Worm (Caenorhabditis elegans) whole organism, L4 larva: Measurements from ENCODE around the gene sec-24.1.

Experiments used
- D1046.2 ChIP-seq: fragments of 200-800 bp; sonication (Bioruptor generic); IDR thresholded peaks from 2 replicates; pipeline ENCODE4 v1.3.6; 2022; ENCODE audit warnings: missing genetic modification characterization, missing compliant biosample characterization
- F26F4.8 ChIP-seq: fragments of 200-800 bp; sonication (Bioruptor generic); conservative IDR thresholded peaks from 2 replicates; pipeline ENCODE4 v1.3.6; 2022; ENCODE audit warnings: missing genetic modification characterization, missing compliant biosample characterization
- T20F7.1 ChIP-seq: fragments of 200-800 bp; sonication (Bioruptor generic); optimal IDR thresholded peaks from 2 replicates; lab custom pipeline; 2018; ENCODE audit warnings: mild to moderate bottlenecking, missing genetic modification characterization, missing compliant biosample characterization
- Y105C5A.15 ChIP-seq: fragments of 200-800 bp; sonication (Bioruptor generic); IDR thresholded peaks from 2 replicates; pipeline ENCODE4 v1.3.6; 2022; ENCODE audit warnings: missing genetic modification characterization, missing compliant biosample characterization
- aha-1 ChIP-seq: fragments of 150-350 bp; peaks from one replicate; lab custom pipeline; 2014; ENCODE audit warnings: missing biosample characterization, missing genetic modification characterization
- aly-2 ChIP-seq: sonication (generic microtip); optimal IDR thresholded peaks from 2 replicates; lab custom pipeline; 2018; ENCODE audit warnings: missing biosample characterization, missing genetic modification characterization
- ama-1 ChIP-seq: fragments of 150-350 bp; optimal IDR thresholded peaks from 2 replicates; lab custom pipeline; 2014; ENCODE audit warnings: inconsistent platforms, mixed read lengths
- arid-1 ChIP-seq: fragments of 200-800 bp; sonication (Bioruptor generic); conservative IDR thresholded peaks from 2 replicates; pipeline ENCODE4 v1.3.6; 2022; ENCODE audit warnings: missing genetic modification reagents, missing genetic modification characterization, missing compliant biosample characterization
- ceh-20 ChIP-seq: fragments of 200-800 bp; sonication (Bioruptor generic); IDR thresholded peaks from 2 replicates; pipeline ENCODE4 v1.3.6; 2022; ENCODE audit warnings: missing genetic modification reagents, missing genetic modification characterization, missing compliant biosample characterization
- ces-1 ChIP-seq: fragments of 150-350 bp; sonication (generic microtip); optimal IDR thresholded peaks from 4 replicates; lab custom pipeline; 2014; ENCODE audit warnings: missing biosample characterization, missing genetic modification reagents, missing genetic modification characterization
- ctbp-1 ChIP-seq: fragments of 200-800 bp; sonication (Bioruptor generic); IDR thresholded peaks from 2 replicates; pipeline ENCODE4 v1.3.6; 2022; ENCODE audit warnings: missing genetic modification reagents, missing genetic modification characterization, missing compliant biosample characterization
- daf-12 ChIP-seq: fragments of 150-350 bp; optimal IDR thresholded peaks from 2 replicates; lab custom pipeline; 2014; ENCODE audit warnings: missing biosample characterization, missing genetic modification reagents, missing genetic modification characterization
- daf-16 ChIP-seq, 3 experiments: sonication (generic microtip); optimal IDR thresholded peaks; 2 replicates each; lab custom pipeline; 2016 to 2017; ENCODE audit warnings: missing genetic modification characterization in 3 of 3, missing genetic modification reagents in 3 of 3, mild to moderate bottlenecking in 2 of 3, missing compliant biosample characterization in 2 of 3, missing biosample characterization in 1 of 3, moderate library complexity in 1 of 3
- daf-19 ChIP-seq: fragments of 200-800 bp; sonication (Bioruptor generic); conservative IDR thresholded peaks from 2 replicates; pipeline ENCODE4 v1.3.6; 2022; ENCODE audit warnings: missing genetic modification characterization, missing compliant biosample characterization
- dmd-6 ChIP-seq: fragments of 200-800 bp; sonication (Bioruptor generic); IDR thresholded peaks from 2 replicates; pipeline ENCODE4 v1.3.6; 2022; ENCODE audit warnings: missing genetic modification reagents, missing genetic modification characterization, missing compliant biosample characterization
- dmd-9 ChIP-seq: fragments of 200-800 bp; sonication (Bioruptor generic); IDR thresholded peaks from 2 replicates; pipeline ENCODE4 v1.3.6; 2022; ENCODE audit warnings: missing genetic modification reagents, missing genetic modification characterization, missing compliant biosample characterization
- dpl-1 ChIP-seq: fragments of 150-350 bp; optimal IDR thresholded peaks from 2 replicates; lab custom pipeline; 2014; ENCODE audit warnings: missing biosample characterization, missing genetic modification reagents, missing genetic modification characterization
- dve-1 ChIP-seq: sonication (generic microtip); optimal IDR thresholded peaks from 2 replicates; lab custom pipeline; 2017; ENCODE audit warnings: antibody characterized with exemption, mild to moderate bottlenecking, missing genetic modification characterization, missing compliant biosample characterization; ENCODE audit not compliant: insufficient read depth
- egl-43 ChIP-seq: fragments of 200-800 bp; sonication (Bioruptor generic); IDR thresholded peaks from 2 replicates; pipeline ENCODE4 v1.3.6; 2022; ENCODE audit warnings: missing genetic modification reagents, missing genetic modification characterization, missing compliant biosample characterization
- fkh-10 ChIP-seq: fragments of 150-350 bp; optimal IDR thresholded peaks from 2 replicates; lab custom pipeline; 2014; ENCODE audit warnings: missing biosample characterization, missing genetic modification reagents, missing genetic modification characterization
- fos-1 ChIP-seq: fragments of 150-350 bp; optimal IDR thresholded peaks from 2 replicates; lab custom pipeline; 2014; ENCODE audit warnings: missing biosample characterization, missing genetic modification characterization
- hlh-11 ChIP-seq: fragments of 200-800 bp; sonication (Bioruptor generic); optimal IDR thresholded peaks from 2 replicates; lab custom pipeline; 2018; ENCODE audit warnings: mild to moderate bottlenecking, missing genetic modification characterization, missing compliant biosample characterization
- hlh-30 ChIP-seq: sonication (generic microtip); optimal IDR thresholded peaks from 2 replicates; lab custom pipeline; 2017; ENCODE audit warnings: antibody characterized with exemption, mild to moderate bottlenecking, missing genetic modification characterization, missing compliant biosample characterization; ENCODE audit not compliant: insufficient read depth
- hmg-1.1 ChIP-seq: fragments of 200-800 bp; sonication (Bioruptor generic); IDR thresholded peaks from 2 replicates; pipeline ENCODE4 v1.3.6; 2022; ENCODE audit warnings: missing genetic modification reagents, missing genetic modification characterization, missing compliant biosample characterization
- lin-13 ChIP-seq: fragments of 150-350 bp; optimal IDR thresholded peaks from 2 replicates; lab custom pipeline; 2014; ENCODE audit warnings: missing biosample characterization, missing genetic modification reagents, missing genetic modification characterization
- lin-38 ChIP-seq: fragments of 200-800 bp; sonication (Bioruptor generic); IDR thresholded peaks from 2 replicates; pipeline ENCODE4 v1.3.6; 2022; ENCODE audit warnings: missing genetic modification reagents, missing genetic modification characterization, missing compliant biosample characterization
- lsy-2 ChIP-seq, 2 experiments: fragments of 150-350 bp in 1 of 2; sonication (generic microtip) in 1 of 2; optimal IDR thresholded peaks; 2 replicates each; lab custom pipeline; 2014 to 2017; ENCODE audit warnings: missing biosample characterization in 2 of 2, missing genetic modification characterization in 2 of 2
- madf-5 ChIP-seq, 2 experiments: fragments of 200-800 bp; sonication (Bioruptor generic); IDR thresholded peaks; 2 replicates each; pipeline ENCODE4 v1.3.6; 2022; ENCODE audit warnings: missing compliant biosample characterization in 2 of 2, missing genetic modification characterization in 2 of 2
- mdl-1 ChIP-seq, 2 experiments: fragments of 150-350 bp in 1 of 2; sonication (generic microtip) in 1 of 2; optimal IDR thresholded peaks; 2 replicates each; lab custom pipeline; 2014 to 2017; ENCODE audit warnings: missing biosample characterization in 2 of 2, missing genetic modification characterization in 2 of 2
- mep-1 ChIP-seq: fragments of 150-350 bp; sonication (generic microtip); optimal IDR thresholded peaks from 3 replicates; lab custom pipeline; 2014; ENCODE audit warnings: missing biosample characterization, missing genetic modification characterization
- mxl-3 ChIP-seq: fragments of 200-800 bp; sonication (Bioruptor generic); optimal IDR thresholded peaks from 2 replicates; lab custom pipeline; 2018; ENCODE audit warnings: mild to moderate bottlenecking, missing genetic modification characterization, missing compliant biosample characterization
- nhr-102 ChIP-seq: sonication (generic microtip); optimal IDR thresholded peaks from 2 replicates; lab custom pipeline; 2016; ENCODE audit warnings: mild to moderate bottlenecking, missing genetic modification characterization, moderate library complexity, missing compliant biosample characterization
- nhr-11 ChIP-seq: fragments of 150-350 bp; optimal IDR thresholded peaks from 2 replicates; lab custom pipeline; 2014; ENCODE audit warnings: missing biosample characterization, missing genetic modification characterization
- nhr-111 ChIP-seq: fragments of 200-800 bp; sonication (Bioruptor generic); optimal IDR thresholded peaks from 2 replicates; lab custom pipeline; 2018; ENCODE audit warnings: mild to moderate bottlenecking, missing genetic modification characterization, missing compliant biosample characterization
- nhr-28 ChIP-seq: fragments of 150-350 bp; optimal IDR thresholded peaks from 2 replicates; lab custom pipeline; 2014; ENCODE audit warnings: missing biosample characterization, missing genetic modification characterization
- nhr-48 ChIP-seq: sonication (generic microtip); optimal IDR thresholded peaks from 2 replicates; lab custom pipeline; 2016; ENCODE audit warnings: mild to moderate bottlenecking, missing genetic modification characterization, missing compliant biosample characterization
- nhr-6 ChIP-seq: fragments of 150-350 bp; optimal IDR thresholded peaks from 2 replicates; lab custom pipeline; 2014; ENCODE audit warnings: missing biosample characterization, missing genetic modification characterization
- nhr-77 ChIP-seq: fragments of 150-350 bp; optimal IDR thresholded peaks from 2 replicates; lab custom pipeline; 2014; ENCODE audit warnings: missing biosample characterization, missing genetic modification characterization
- pqm-1 ChIP-seq: sonication (generic microtip); optimal IDR thresholded peaks from 2 replicates; lab custom pipeline; 2017; ENCODE audit warnings: missing biosample characterization, missing genetic modification characterization
- rbr-2 ChIP-seq: sonication (generic microtip); optimal IDR thresholded peaks from 2 replicates; lab custom pipeline; 2016; ENCODE audit warnings: missing genotype, missing genetic modification characterization, missing compliant biosample characterization
- sdz-12 ChIP-seq: fragments of 200-800 bp; sonication (Bioruptor generic); optimal IDR thresholded peaks from 2 replicates; lab custom pipeline; 2018; ENCODE audit warnings: mild to moderate bottlenecking, missing genetic modification characterization, missing compliant biosample characterization
- set-16 ChIP-seq: fragments of 200-800 bp; sonication (Bioruptor generic); IDR thresholded peaks from 2 replicates; pipeline ENCODE4 v1.3.6; 2022; ENCODE audit warnings: missing genetic modification reagents, missing genetic modification characterization, missing compliant biosample characterization
- spr-1 ChIP-seq: sonication (generic microtip); optimal IDR thresholded peaks from 2 replicates; lab custom pipeline; 2016; ENCODE audit warnings: mild to moderate bottlenecking, missing genetic modification characterization, missing compliant biosample characterization
- unc-62 ChIP-seq, 3 experiments: fragments of 150-350 bp in 1 of 3; sonication (generic microtip); optimal IDR thresholded peaks in 2 of 3; peaks in 1 of 3; 1 replicate in 1 of 3; 2 replicates in 2 of 3; lab custom pipeline; 2014 to 2017; ENCODE audit warnings: missing biosample characterization in 3 of 3, missing genetic modification characterization in 3 of 3, missing genetic modification reagents in 3 of 3, missing genotype in 1 of 3
- zag-1 ChIP-seq: fragments of 150-350 bp; optimal IDR thresholded peaks from 2 replicates; lab custom pipeline; 2014; ENCODE audit warnings: missing biosample characterization, missing genetic modification characterization
- zfp-3 ChIP-seq: fragments of 200-800 bp; sonication (Bioruptor generic); conservative IDR thresholded peaks from 2 replicates; pipeline ENCODE4 v1.3.6; 2022; ENCODE audit warnings: missing genetic modification reagents, missing genetic modification characterization, missing compliant biosample characterization

sec-24.1 gene

ce11 chrIV:11599717-11600116 is 33.7 kb upstream of the sec-24.1 start:
- TF ChIP-seq madf-5 (GFP tag; IDR thresholded peaks at IDR 0.05; lab: Robert Waterston, UW) (no peak), unc-62 (GFP tag; optimal IDR thresholded peaks at IDR 0.05 in 1 of 2; lab: Kevin White, UChicago) (peak in 1 of 2 experiments; percentile 98), unc-62 (tag; optimal IDR thresholded peaks at IDR 0.05; lab: Kevin White, UChicago) (no peak)

ce11 chrIV:11597079-11597478 is 31.1 kb upstream of the sec-24.1 start:
- TF ChIP-seq zag-1 (tag; lab: Kevin White, UChicago) (no peak), aha-1 (tag; lab: Kevin White, UChicago) (peak; percentile 92)

- TF ChIP-seq ama-1 (lab: Kevin White, UChicago) (peak; percentile 94), hlh-11 (peak; percentile 81), ctbp-1 (GFP tag; lab: Robert Waterston, UW) (peak; percentile 12; the same call in 1 of the 2 replicates), hmg-1.1 (GFP tag; lab: Robert Waterston, UW) (peak; percentile 67), Y105C5A.15 (GFP tag; lab: Robert Waterston, UW) (0 out of 2 replicates have a peak, but pooled peaks have one; percentile 63), D1046.2 (GFP tag; lab: Robert Waterston, UW) (0 out of 2 replicates have a peak, but pooled peaks have one; percentile 48), lin-13 (GFP tag; lab: Kevin White, UChicago) (peak; percentile 20), mep-1 (peak; percentile 50), aly-2 (tag; lab: Kevin White, UChicago) (no peak), daf-16 (GFP tag; optimal IDR thresholded peaks at IDR 0.05; lab: Kevin White, UChicago) (peak; percentile 1 to 18), daf-16 (tag; optimal IDR thresholded peaks at IDR 0.05; lab: Kevin White, UChicago) (peak; percentile 55), nhr-111 (GFP tag; lab: Kevin White, UChicago) (peak; percentile 7), aha-1 (tag; lab: Kevin White, UChicago) (peak; percentile 98), nhr-48 (tag; lab: Kevin White, UChicago) (peak; percentile 65), ceh-20 (GFP tag; lab: Robert Waterston, UW) (peak; percentile 13; the same call in 1 of the 2 replicates), daf-12 (tag; lab: Kevin White, UChicago) (no peak), nhr-102 (tag; lab: Kevin White, UChicago) (no peak), mxl-3 (GFP tag; lab: Kevin White, UChicago) (peak; percentile 92), sdz-12 (GFP tag; lab: Kevin White, UChicago) (peak; percentile 65), nhr-6 (no peak), zfp-3 (0 out of 2 replicates have a peak, but pooled peaks have one; percentile 36), egl-43 (GFP tag; lab: Robert Waterston, UW) (peak; percentile 74), dpl-1 (GFP tag; lab: Kevin White, UChicago) (peak; percentile 5), dmd-6 (GFP tag; lab: Robert Waterston, UW) (peak; percentile 39), nhr-28 (tag; lab: Kevin White, UChicago) (peak; percentile 34), mdl-1 (tag; optimal IDR thresholded peaks at IDR 0.05; lab: Kevin White, UChicago) (peak; percentile 68 to 71), fos-1 (no peak), nhr-77 (peak; percentile 48), nhr-11 (peak; percentile 52), hlh-30 (peak; percentile 47), set-16 (GFP tag; lab: Robert Waterston, UW) (peak; percentile 79), lsy-2 (tag; optimal IDR thresholded peaks at IDR 0.05; lab: Kevin White, UChicago) (peak in 1 of 2 experiments; percentile 50), arid-1 (peak; percentile 45), fkh-10 (GFP tag; lab: Kevin White, UChicago) (no peak), T20F7.1 (GFP tag; lab: Kevin White, UChicago) (peak; percentile 65), lin-38 (GFP tag; lab: Robert Waterston, UW) (peak; percentile 7; the same call in 1 of the 2 replicates), F26F4.8 (GFP tag; lab: Robert Waterston, UW) (no peak), rbr-2 (tag; lab: Kevin White, UChicago) (peak; percentile 50), dve-1 (tag; lab: Kevin White, UChicago) (peak; percentile 8), spr-1 (peak; percentile 8), dmd-9 (GFP tag; lab: Robert Waterston, UW) (0 out of 2 replicates have a peak, but pooled peaks have one; percentile 10), ces-1 (GFP tag; lab: Kevin White, UChicago) (no peak), daf-19 (0 out of 2 replicates have a peak, but pooled peaks have one; percentile 69), pqm-1 (tag; lab: Kevin White, UChicago) (peak; percentile 11)
Measured at ce11 chrIV:11594191-11594673, 28.2 kb upstream of the sec-24.1 start, which contains the start of gene mig-38. Gene mig-38, plus strand, starts transcription at chrIV:11594244.
